Fruit fly (Drosophila melanogaster): ENCODE data around the gene Ir75a.

Ir75a gene

dm6 chr3L:17804511-17804910 is 13.2 kb downstream of the Ir75a start, which contains the start of gene ais (continued):
- TF ChIP-seq nmo (GFP tag; optimal IDR thresholded peaks at IDR 0.05) = peak; percentile 9
- peak; percentile 93 for TF ChIP-seq dm (GFP tag; optimal IDR thresholded peaks at IDR 0.05)
- TF ChIP-seq CrebB (tag; optimal IDR thresholded peaks at IDR 0.05) = no peak
- no peak for TF ChIP-seq Sry-β (GFP tag; optimal IDR thresholded peaks at IDR 0.05)
- TF ChIP-seq CG7928 (GFP tag; optimal IDR thresholded peaks at IDR 0.05) = peak; percentile 55
- peak; percentile 34 for TF ChIP-seq Xbp1 (GFP tag; optimal IDR thresholded peaks at IDR 0.05)
- TF ChIP-seq CG17359 (tag; optimal IDR thresholded peaks at IDR 0.05) = peak; percentile 14
- peak; percentile 41 for TF ChIP-seq YL-1 (GFP tag; optimal IDR thresholded peaks at IDR 0.05)
- peak; percentile 22 for TF ChIP-seq HmgZ (tag; optimal IDR thresholded peaks at IDR 0.05)
- no peak for TF ChIP-seq trh (GFP tag; optimal IDR thresholded peaks at IDR 0.05)
- peak; percentile 32 for TF ChIP-seq CG13424 (tag; optimal IDR thresholded peaks at IDR 0.05)
- TF ChIP-seq CG12659 (GFP tag; optimal IDR thresholded peaks at IDR 0.05) = peak; percentile 20
- TF ChIP-seq CG13624 (GFP tag; optimal IDR thresholded peaks at IDR 0.05) = peak; percentile 26
- no peak for TF ChIP-seq cad (GFP tag; optimal IDR thresholded peaks at IDR 0.05)
- no peak for TF ChIP-seq Vsx1 (GFP tag; optimal IDR thresholded peaks at IDR 0.05)
- 0 out of 4 replicates have a peak, but pooled peaks have one; percentile 30 for TF ChIP-seq chinmo (GFP tag; IDR thresholded peaks at IDR 0.05; ENCODE audit: partially characterized antibody)
- no peak for TF ChIP-seq gsb-n (tag; optimal IDR thresholded peaks at IDR 0.05)
- peak; percentile 14 for TF ChIP-seq CG13775 (GFP tag; optimal IDR thresholded peaks at IDR 0.05)
- TF ChIP-seq Dp (GFP tag; optimal IDR thresholded peaks at IDR 0.05) = peak; percentile 42
- TF ChIP-seq phol (tag; optimal IDR thresholded peaks at IDR 0.05) = peak; percentile 22

- no peak for TF ChIP-seq Mrtf (GFP tag; IDR thresholded peaks at IDR 0.05)
- no peak for TF ChIP-seq gsb-n (tag; optimal IDR thresholded peaks at IDR 0.05)
- TF ChIP-seq Aef1 (GFP tag; IDR thresholded peaks at IDR 0.05) = no peak
- peak; percentile 41 for TF ChIP-seq Sry-δ (GFP tag; optimal IDR thresholded peaks at IDR 0.05)
- peak; percentile 8 for TF ChIP-seq CG1233 (GFP tag; optimal IDR thresholded peaks at IDR 0.05)
- TF ChIP-seq zf30C (GFP tag; optimal IDR thresholded peaks at IDR 0.05) = no peak
- peak; percentile 71 for TF ChIP-seq CG15479 (GFP tag; optimal IDR thresholded peaks at IDR 0.05)
- TF ChIP-seq MESR4 (GFP tag; optimal IDR thresholded peaks at IDR 0.05) = peak; percentile 93
- peak; percentile 23 for TF ChIP-seq pfk (GFP tag; optimal IDR thresholded peaks at IDR 0.05)
- peak in 1 of 3 experiments; percentile 16 for TF ChIP-seq lola (GFP tag; optimal IDR thresholded peaks at IDR 0.05)
- no peak for TF ChIP-seq H2.0 (GFP tag; IDR thresholded peaks at IDR 0.05)
- TF ChIP-seq bcd (GFP tag; optimal IDR thresholded peaks at IDR 0.05) = peak; percentile 40
- peak; percentile 26; the same call in 1 of the 3 replicates for TF ChIP-seq knrl (GFP tag; IDR thresholded peaks at IDR 0.05; ENCODE audit: partially characterized antibody)
- TF ChIP-seq pan (optimal IDR thresholded peaks at IDR 0.05) = no peak
- TF ChIP-seq pan (GFP tag; optimal IDR thresholded peaks at IDR 0.05 in 1 of 2, IDR thresholded peaks at IDR 0.05 in 1 of 2) = peak in 1 of 2 experiments; percentile 40
- peak; percentile 37; the same call in 1 of the 2 replicates for TF ChIP-seq CG17328 (GFP tag; IDR thresholded peaks at IDR 0.05)
- peak; percentile 97 for TF ChIP-seq stwl (tag; optimal IDR thresholded peaks at IDR 0.05)
- TF ChIP-seq kah (GFP tag; optimal IDR thresholded peaks at IDR 0.05) = no peak
- TF ChIP-seq Oaz (GFP tag; IDR thresholded peaks at IDR 0.05) = no peak
- peak; percentile 89 for TF ChIP-seq CG9797 (GFP tag; optimal IDR thresholded peaks at IDR 0.05)
- TF ChIP-seq peb (GFP tag; IDR thresholded peaks at IDR 0.05) = no peak
- TF ChIP-seq jumu (GFP tag; optimal IDR thresholded peaks at IDR 0.05) = peak; percentile 8
- no peak for TF ChIP-seq CG9437 (GFP tag; optimal IDR thresholded peaks at IDR 0.05)
- TF ChIP-seq Fer1 (GFP tag; optimal IDR thresholded peaks at IDR 0.05) = no peak
- TF ChIP-seq CG5245 (GFP tag; optimal IDR thresholded peaks at IDR 0.05) = no peak
- TF ChIP-seq CG17829 (tag; optimal IDR thresholded peaks at IDR 0.05) = peak; percentile 46
- TF ChIP-seq zfh1 (GFP tag; IDR thresholded peaks at IDR 0.05) = 0 out of 3 replicates have a peak, but pooled peaks have one; percentile 13
- 0 out of 2 replicates have a peak, but pooled peaks have one; percentile 22 for TF ChIP-seq CG16779 (GFP tag; IDR thresholded peaks at IDR 0.05)
- peak; percentile 94 for TF ChIP-seq Med (GFP tag)
- no peak for TF ChIP-seq Sox100B (GFP tag; optimal IDR thresholded peaks at IDR 0.05)
- TF ChIP-seq repo (GFP tag; optimal IDR thresholded peaks at IDR 0.05) = peak; percentile 2
Observed at dm6 chr3L:17802107-17802506, 15.6 kb downstream of the Ir75a start, which contains the start of gene NUCB1. Gene NUCB1, minus strand, starts transcription at chr3L:17802279.

Data from whole organism, embryonic.